Worm (Caenorhabditis elegans) whole organism, L2 larva: Measurements from ENCODE around the gene acp-7.

Experiments used
- C34F6.9 ChIP-seq: fragments of 150-350 bp; optimal IDR thresholded peaks from 2 replicates; lab custom pipeline; 2014; ENCODE audit warnings: missing biosample characterization, missing genetic modification characterization
- F13H6.1 ChIP-seq: sonication (generic microtip); optimal IDR thresholded peaks from 2 replicates; lab custom pipeline; 2016; ENCODE audit warnings: missing genetic modification characterization, missing compliant biosample characterization
- R02D3.7 ChIP-seq: fragments of 150-350 bp; optimal IDR thresholded peaks from 2 replicates; lab custom pipeline; 2014; ENCODE audit warnings: missing biosample characterization, missing genetic modification characterization
- Y55F3AM.14 ChIP-seq: fragments of 200-800 bp; sonication (Bioruptor generic); optimal IDR thresholded peaks from 2 replicates; lab custom pipeline; 2018; ENCODE audit warnings: mild to moderate bottlenecking, missing genetic modification characterization, missing compliant biosample characterization
- ZK546.5 ChIP-seq: sonication (generic microtip); optimal IDR thresholded peaks from 2 replicates; lab custom pipeline; 2017; ENCODE audit warnings: missing biosample characterization, missing genetic modification characterization
- alr-1 ChIP-seq: fragments of 150-350 bp; optimal IDR thresholded peaks from 2 replicates; lab custom pipeline; 2014; ENCODE audit warnings: missing biosample characterization, missing genetic modification characterization
- aly-2 ChIP-seq: fragments of 150-350 bp; optimal IDR thresholded peaks from 2 replicates; lab custom pipeline; 2014; ENCODE audit warnings: missing biosample characterization, missing genetic modification characterization
- ama-1 ChIP-seq: fragments of 150-350 bp; optimal IDR thresholded peaks from 2 replicates; lab custom pipeline; 2018; ENCODE audit warnings: inconsistent platforms
- blmp-1 ChIP-seq: sonication (generic microtip); optimal IDR thresholded peaks from 2 replicates; lab custom pipeline; 2017; ENCODE audit warnings: missing genetic modification characterization, mild to moderate bottlenecking, missing compliant biosample characterization, antibody characterized with exemption, moderate library complexity; ENCODE audit not compliant: insufficient read depth
- ceh-16 ChIP-seq: fragments of 150-350 bp; optimal IDR thresholded peaks from 2 replicates; lab custom pipeline; 2014; ENCODE audit warnings: missing biosample characterization, missing genetic modification characterization
- ceh-82 ChIP-seq: fragments of 150-350 bp; optimal IDR thresholded peaks from 2 replicates; lab custom pipeline; 2014; ENCODE audit warnings: missing biosample characterization, missing genetic modification characterization
- crh-2 ChIP-seq: sonication (generic microtip); optimal IDR thresholded peaks from 2 replicates; lab custom pipeline; 2017; ENCODE audit warnings: missing biosample characterization, missing genetic modification characterization
- dmd-4 ChIP-seq: sonication (generic microtip); optimal IDR thresholded peaks from 2 replicates; lab custom pipeline; 2017; ENCODE audit warnings: missing biosample characterization, missing genetic modification characterization
- egl-27 ChIP-seq: sonication (generic microtip); optimal IDR thresholded peaks from 3 replicates; lab custom pipeline; 2017; ENCODE audit warnings: missing biosample characterization, missing genetic modification reagents, missing genetic modification characterization
- elt-1 ChIP-seq: fragments of 150-350 bp; optimal IDR thresholded peaks from 2 replicates; lab custom pipeline; 2014; ENCODE audit warnings: missing biosample characterization, missing genetic modification characterization
- elt-3 ChIP-seq: sonication (generic microtip); optimal IDR thresholded peaks from 2 replicates; lab custom pipeline; 2017; ENCODE audit warnings: missing biosample characterization, missing genetic modification characterization
- fos-1 ChIP-seq: fragments of 150-350 bp; optimal IDR thresholded peaks from 2 replicates; lab custom pipeline; 2014; ENCODE audit warnings: missing biosample characterization, missing genetic modification characterization
- gmeb-1 ChIP-seq: fragments of 150-350 bp; optimal IDR thresholded peaks from 2 replicates; lab custom pipeline; 2014; ENCODE audit warnings: missing biosample characterization, missing genetic modification characterization
- lin-11 ChIP-seq: fragments of 150-350 bp; sonication (generic microtip); optimal IDR thresholded peaks from 2 replicates; lab custom pipeline; 2014; ENCODE audit warnings: missing biosample characterization, missing genetic modification characterization, inconsistent platforms, mixed read lengths
- lin-13 ChIP-seq: fragments of 150-350 bp; optimal IDR thresholded peaks from 2 replicates; lab custom pipeline; 2014; ENCODE audit warnings: missing biosample characterization, missing genetic modification reagents, missing genetic modification characterization
- lin-39 ChIP-seq: fragments of 150-350 bp; optimal IDR thresholded peaks from 2 replicates; lab custom pipeline; 2014; ENCODE audit warnings: missing biosample characterization, missing genetic modification reagents, missing genetic modification characterization
- lsy-2 ChIP-seq, 2 experiments: fragments of 150-350 bp in 1 of 2; sonication (generic microtip) in 1 of 2; optimal IDR thresholded peaks; 2 replicates each; lab custom pipeline; 2014 to 2017; ENCODE audit warnings: missing biosample characterization in 2 of 2, missing genetic modification characterization in 2 of 2
- mab-5 ChIP-seq: fragments of 150-350 bp; optimal IDR thresholded peaks from 2 replicates; lab custom pipeline; 2014; ENCODE audit warnings: missing biosample characterization, missing genetic modification characterization
- mbf-1 ChIP-seq: sonication (generic microtip); optimal IDR thresholded peaks from 2 replicates; lab custom pipeline; 2017; ENCODE audit warnings: missing biosample characterization, missing genetic modification characterization
- mdl-1 ChIP-seq, 2 experiments: fragments of 150-350 bp in 1 of 2; sonication (generic microtip) in 1 of 2; optimal IDR thresholded peaks; 2 replicates each; lab custom pipeline; 2017; ENCODE audit warnings: missing biosample characterization in 2 of 2, missing genetic modification characterization in 2 of 2
- nhr-10 ChIP-seq: sonication (generic microtip); optimal IDR thresholded peaks from 2 replicates; lab custom pipeline; 2017; ENCODE audit warnings: missing biosample characterization, missing genetic modification characterization
- nhr-11 ChIP-seq: fragments of 150-350 bp; optimal IDR thresholded peaks from 2 replicates; lab custom pipeline; 2014; ENCODE audit warnings: missing biosample characterization, missing genetic modification characterization
- nhr-12 ChIP-seq: fragments of 150-350 bp; optimal IDR thresholded peaks from 2 replicates; lab custom pipeline; 2014; ENCODE audit warnings: missing biosample characterization, missing genetic modification characterization
- nhr-129 ChIP-seq: fragments of 150-350 bp; optimal IDR thresholded peaks from 2 replicates; lab custom pipeline; 2014; ENCODE audit warnings: missing biosample characterization, missing genetic modification characterization
- nhr-21 ChIP-seq: fragments of 150-350 bp; optimal IDR thresholded peaks from 2 replicates; lab custom pipeline; 2014; ENCODE audit warnings: missing biosample characterization, missing genetic modification characterization
- nhr-23 ChIP-seq: fragments of 150-350 bp; optimal IDR thresholded peaks from 2 replicates; lab custom pipeline; 2014; ENCODE audit warnings: missing biosample characterization, missing genetic modification reagents, missing genetic modification characterization
- nhr-237 ChIP-seq: fragments of 150-350 bp; optimal IDR thresholded peaks from 2 replicates; lab custom pipeline; 2014; ENCODE audit warnings: missing biosample characterization, missing genetic modification characterization
- nhr-25 ChIP-seq: fragments of 150-350 bp; sonication (generic microtip); optimal IDR thresholded peaks from 3 replicates; lab custom pipeline; 2014; ENCODE audit warnings: missing biosample characterization, missing genetic modification characterization
- nhr-6 ChIP-seq: fragments of 150-350 bp; optimal IDR thresholded peaks from 2 replicates; lab custom pipeline; 2014; ENCODE audit warnings: missing biosample characterization, missing genetic modification characterization
- nhr-77 ChIP-seq: fragments of 150-350 bp; optimal IDR thresholded peaks from 2 replicates; lab custom pipeline; 2014; ENCODE audit warnings: missing biosample characterization, missing genetic modification characterization
- peb-1 ChIP-seq: fragments of 150-350 bp; optimal IDR thresholded peaks from 2 replicates; lab custom pipeline; 2014; ENCODE audit warnings: missing biosample characterization, missing genetic modification characterization
- sem-4 ChIP-seq: fragments of 150-350 bp; optimal IDR thresholded peaks from 2 replicates; lab custom pipeline; 2014; ENCODE audit warnings: missing biosample characterization, missing genetic modification reagents, missing genetic modification characterization
- sma-3 ChIP-seq: sonication (generic microtip); optimal IDR thresholded peaks from 2 replicates; lab custom pipeline; 2016; ENCODE audit warnings: missing genetic modification reagents, missing genetic modification characterization, missing compliant biosample characterization
- sma-9 ChIP-seq, 2 experiments: fragments of 150-350 bp in 1 of 2; sonication (generic microtip) in 1 of 2; optimal IDR thresholded peaks; 2 replicates each; lab custom pipeline; 2014 to 2016; ENCODE audit warnings: missing genetic modification characterization in 2 of 2, mild to moderate bottlenecking in 1 of 2, missing biosample characterization in 1 of 2, missing compliant biosample characterization in 1 of 2, missing genetic modification reagents in 1 of 2, moderate library complexity in 1 of 2
- snpc-4 ChIP-seq: fragments of 150-350 bp; optimal IDR thresholded peaks from 2 replicates; lab custom pipeline; 2014; ENCODE audit warnings: missing biosample characterization, missing genetic modification characterization
- unc-39 ChIP-seq: fragments of 150-350 bp; optimal IDR thresholded peaks from 2 replicates; lab custom pipeline; 2014; ENCODE audit warnings: missing biosample characterization, missing genetic modification characterization
- unc-55 ChIP-seq: fragments of 150-350 bp; sonication (generic microtip); optimal IDR thresholded peaks from 3 replicates; lab custom pipeline; 2014; ENCODE audit warnings: missing biosample characterization, missing genetic modification reagents, missing genetic modification characterization
- unc-62 ChIP-seq: fragments of 150-350 bp; optimal IDR thresholded peaks from 2 replicates; lab custom pipeline; 2014; ENCODE audit warnings: missing biosample characterization, missing genetic modification reagents, missing genetic modification characterization
- zag-1 ChIP-seq: fragments of 150-350 bp; optimal IDR thresholded peaks from 2 replicates; lab custom pipeline; 2014; ENCODE audit warnings: missing biosample characterization, missing genetic modification characterization
- ztf-1 ChIP-seq: fragments of 200-800 bp; sonication (Bioruptor generic); conservative IDR thresholded peaks from 2 replicates; pipeline ENCODE4 v1.3.6; 2022; ENCODE audit warnings: missing genetic modification characterization, missing compliant biosample characterization
- ztf-11 ChIP-seq: sonication (generic microtip); optimal IDR thresholded peaks from 2 replicates; lab custom pipeline; 2017; ENCODE audit warnings: missing biosample characterization, missing genetic modification characterization
- ztf-4 ChIP-seq: fragments of 150-350 bp; optimal IDR thresholded peaks from 2 replicates; lab custom pipeline; 2014; ENCODE audit warnings: missing biosample characterization, missing genetic modification characterization

Gene acp-7

DNA sequence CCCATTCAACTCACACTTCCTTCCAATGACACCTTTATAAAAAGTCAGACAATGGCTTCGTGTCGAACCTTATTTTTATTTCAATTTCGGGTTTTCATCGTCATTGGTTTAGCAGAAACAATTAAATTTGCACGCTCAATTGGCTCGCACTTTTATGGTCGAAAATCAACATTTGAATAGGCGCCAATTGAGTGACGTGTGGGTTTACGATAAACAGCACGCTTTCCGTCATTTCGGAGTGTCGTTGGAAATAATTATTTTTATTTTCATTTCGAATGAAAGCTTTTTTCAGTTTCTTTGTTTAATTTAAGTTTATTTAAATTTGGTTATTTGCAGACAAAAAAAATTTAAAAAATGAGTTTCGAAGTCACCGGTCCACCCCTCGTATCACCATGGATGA is 16.3 kb downstream of the acp-7 start, which contains the start of gene exos-2:
Gene exos-2 (plus strand): TSS at position 330 of the 400 bp plus-strand sequence.
- peak; percentile 29 for TF ChIP-seq sma-3 (GFP tag; lab: Kevin White, UChicago)
- peak; percentile 37 for TF ChIP-seq nhr-6 (tag; lab: Kevin White, UChicago)
- no peak for TF ChIP-seq nhr-11 (tag; lab: Kevin White, UChicago)
- TF ChIP-seq ztf-11 (tag; lab: Kevin White, UChicago), result no peak
- peak; percentile 83 for TF ChIP-seq unc-55 (GFP tag; lab: Kevin White, UChicago)
- TF ChIP-seq peb-1 (tag; lab: Kevin White, UChicago), result no peak
- no peak for TF ChIP-seq ceh-82 (tag; lab: Kevin White, UChicago)
- TF ChIP-seq fos-1 (tag; lab: Kevin White, UChicago), result no peak
- TF ChIP-seq dmd-4 (tag; lab: Kevin White, UChicago), result no peak
- peak; percentile 2 for TF ChIP-seq F13H6.1 (tag; lab: Kevin White, UChicago)
- peak; percentile 73 for TF ChIP-seq nhr-129 (tag; lab: Kevin White, UChicago)
- no peak for TF ChIP-seq lsy-2 (tag; optimal IDR thresholded peaks at IDR 0.05; lab: Kevin White, UChicago)
- no peak for TF ChIP-seq nhr-25
- no peak for TF ChIP-seq nhr-23
- no peak for TF ChIP-seq blmp-1
- TF ChIP-seq aly-2, result no peak
- TF ChIP-seq sma-9 (GFP tag; optimal IDR thresholded peaks at IDR 0.05; lab: Kevin White, UChicago), result peak; percentile 69
- TF ChIP-seq sma-9 (tag; optimal IDR thresholded peaks at IDR 0.05; lab: Kevin White, UChicago), result no peak
- TF ChIP-seq elt-3, result no peak
- peak; percentile 96 for TF ChIP-seq gmeb-1
- no peak for TF ChIP-seq ztf-1 (GFP tag; lab: Robert Waterston, UW)
- TF ChIP-seq unc-39 (tag; lab: Kevin White, UChicago), result no peak
- no peak for TF ChIP-seq alr-1 (tag; lab: Kevin White, UChicago)
- no peak for TF ChIP-seq ama-1
- no peak for TF ChIP-seq zag-1 (tag; lab: Kevin White, UChicago)
- TF ChIP-seq mdl-1 (tag; optimal IDR thresholded peaks at IDR 0.05; lab: Kevin White, UChicago), result no peak
- TF ChIP-seq nhr-12 (tag; lab: Kevin White, UChicago), result no peak
- peak; percentile 99 for TF ChIP-seq R02D3.7
- TF ChIP-seq mab-5 (tag; lab: Kevin White, UChicago), result no peak
- no peak for TF ChIP-seq elt-1 (tag; lab: Kevin White, UChicago)
- peak; percentile 39 for TF ChIP-seq nhr-21 (tag; lab: Kevin White, UChicago)
- TF ChIP-seq C34F6.9 (tag; lab: Kevin White, UChicago), result peak; percentile 60
- no peak for TF ChIP-seq nhr-10 (tag; lab: Kevin White, UChicago)
- no peak for TF ChIP-seq nhr-77 (tag; lab: Kevin White, UChicago)
- no peak for TF ChIP-seq unc-62 (GFP tag; lab: Kevin White, UChicago)
- no peak for TF ChIP-seq ztf-4 (tag; lab: Kevin White, UChicago)
- peak; percentile 1 for TF ChIP-seq lin-11 (tag; lab: Kevin White, UChicago)
- TF ChIP-seq lin-39, result no peak
- no peak for TF ChIP-seq ceh-16
- TF ChIP-seq crh-2, result peak; percentile 61
- TF ChIP-seq lin-13 (GFP tag; lab: Kevin White, UChicago), result no peak
- TF ChIP-seq egl-27 (tag; lab: Kevin White, UChicago), result no peak
- TF ChIP-seq snpc-4, result peak; percentile 11
- TF ChIP-seq Y55F3AM.14, result no peak
- TF ChIP-seq nhr-237 (tag; lab: Kevin White, UChicago), result no peak
- TF ChIP-seq sem-4, result no peak
- peak; percentile 14 for TF ChIP-seq ZK546.5

- TF ChIP-seq ceh-82 (tag; lab: Kevin White, UChicago), result no peak
- TF ChIP-seq ztf-4 (tag; lab: Kevin White, UChicago), result no peak
- no peak for TF ChIP-seq C34F6.9 (tag; lab: Kevin White, UChicago)
- TF ChIP-seq nhr-6 (tag; lab: Kevin White, UChicago), result no peak
- no peak for TF ChIP-seq lin-39
- no peak for TF ChIP-seq elt-1 (tag; lab: Kevin White, UChicago)
- TF ChIP-seq nhr-12 (tag; lab: Kevin White, UChicago), result no peak
- TF ChIP-seq nhr-77 (tag; lab: Kevin White, UChicago), result no peak
- TF ChIP-seq sem-4, result no peak
- no peak for TF ChIP-seq ztf-1 (GFP tag; lab: Robert Waterston, UW)
- TF ChIP-seq snpc-4, result no peak
- no peak for TF ChIP-seq crh-2
- TF ChIP-seq F13H6.1 (tag; lab: Kevin White, UChicago), result no peak
- TF ChIP-seq mbf-1 (tag; lab: Kevin White, UChicago), result no peak
- no peak for TF ChIP-seq Y55F3AM.14
- no peak for TF ChIP-seq alr-1 (tag; lab: Kevin White, UChicago)
- no peak for TF ChIP-seq nhr-21 (tag; lab: Kevin White, UChicago)
- no peak for TF ChIP-seq elt-3
Observed at ce11 chrIV:6413482-6413881, 18.0 kb downstream of the acp-7 start, which contains the start of gene nlp-71. Gene nlp-71, minus strand, starts transcription at chrIV:6413582.
